Fruit fly (Drosophila melanogaster) whole organism, embryonic: ENCODE data around the gene Lst8.

Source experiments
- BEAF-32 ChIP-seq: fragments of 200-800 bp; sonication (Bioruptor generic); optimal IDR thresholded peaks from 3 replicates; lab custom pipeline; 2017; ENCODE audit warnings: missing biosample characterization, missing genetic modification characterization, mild to moderate bottlenecking, moderate library complexity, missing genetic modification reagents
- CG10543 ChIP-seq: fragments of 200-800 bp; sonication (Bioruptor generic); optimal IDR thresholded peaks from 3 replicates; lab custom pipeline; 2017; ENCODE audit warnings: missing biosample characterization, mild to moderate bottlenecking, missing genetic modification characterization, moderate library complexity
- CG11247 ChIP-seq: fragments of 200-800 bp; sonication (Bioruptor generic); IDR thresholded peaks from 2 replicates; pipeline ENCODE4 v1.3.6; 2022; ENCODE audit warnings: missing biosample characterization, missing genetic modification characterization
- CG13624 ChIP-seq: fragments of 200-800 bp; sonication (Bioruptor generic); optimal IDR thresholded peaks from 2 replicates; lab custom pipeline; 2016; ENCODE audit warnings: missing biosample characterization, missing genetic modification characterization
- CG14667 ChIP-seq: fragments of 200-800 bp; sonication (Bioruptor generic); IDR thresholded peaks from 2 replicates; pipeline ENCODE4 v1.3.6; 2022; ENCODE audit warnings: missing biosample characterization, missing genetic modification characterization
- CG17186 ChIP-seq: fragments of 200-800 bp; sonication (Bioruptor generic); optimal IDR thresholded peaks from 3 replicates; lab custom pipeline; 2017; ENCODE audit warnings: missing biosample characterization, missing genetic modification reagents, missing genetic modification characterization
- CG17361 ChIP-seq: fragments of 200-800 bp; sonication (Bioruptor generic); IDR thresholded peaks from 3 replicates; pipeline ENCODE4 v1.3.6; 2022; ENCODE audit warnings: missing biosample characterization, missing genetic modification characterization
- CG18262 ChIP-seq: fragments of 200-800 bp; optimal IDR thresholded peaks from 3 replicates; lab custom pipeline; 2019; ENCODE audit warnings: missing biosample characterization, mild to moderate bottlenecking, missing genetic modification characterization, moderate library complexity
- CG18476 ChIP-seq: fragments of 200-800 bp; sonication (Bioruptor generic); optimal IDR thresholded peaks from 2 replicates; lab custom pipeline; 2016; ENCODE audit warnings: missing biosample characterization, mild to moderate bottlenecking, missing genetic modification characterization
- CG18619 ChIP-seq: fragments of 200-800 bp; sonication (Bioruptor generic); optimal IDR thresholded peaks from 3 replicates; lab custom pipeline; 2017; ENCODE audit warnings: missing biosample characterization, mild to moderate bottlenecking, missing genetic modification characterization
- CG2116 ChIP-seq: fragments of 200-800 bp; sonication (Bioruptor generic); optimal IDR thresholded peaks from 3 replicates; lab custom pipeline; 2018; ENCODE audit warnings: missing biosample characterization, mild to moderate bottlenecking, missing genetic modification characterization
- CG32532 ChIP-seq: fragments of 200-800 bp; sonication (Bioruptor generic); IDR thresholded peaks from 2 replicates; pipeline ENCODE4 v1.3.6; 2022; ENCODE audit warnings: missing biosample characterization, missing genetic modification characterization
- CG7839 ChIP-seq: fragments of 200-800 bp; sonication (Bioruptor generic); optimal IDR thresholded peaks from 3 replicates; lab custom pipeline; 2018; ENCODE audit warnings: missing biosample characterization, mild to moderate bottlenecking, missing genetic modification characterization, moderate library complexity
- CG8290 ChIP-seq, 3 experiments: fragments of 200-800 bp; sonication (Bioruptor generic); optimal IDR thresholded peaks; 2 replicates each; lab custom pipeline; 2016 to 2019; ENCODE audit warnings: missing biosample characterization in 3 of 3, missing genetic modification characterization in 3 of 3, mild to moderate bottlenecking in 2 of 3, moderate library complexity in 1 of 3
- CG8388 ChIP-seq: fragments of 200-800 bp; sonication (Bioruptor generic); optimal IDR thresholded peaks from 2 replicates; lab custom pipeline; 2019; ENCODE audit warnings: missing biosample characterization, mild to moderate bottlenecking, missing genetic modification characterization, moderate library complexity
- CG8924 ChIP-seq: fragments of 200-800 bp; optimal IDR thresholded peaks from 3 replicates; lab custom pipeline; 2019; ENCODE audit warnings: missing biosample characterization, mild to moderate bottlenecking, missing genetic modification characterization, moderate library complexity
- CG9797 ChIP-seq: fragments of 200-800 bp; sonication (Bioruptor generic); optimal IDR thresholded peaks from 3 replicates; lab custom pipeline; 2018; ENCODE audit warnings: missing biosample characterization, mild to moderate bottlenecking, missing genetic modification characterization
- Dip2 ChIP-seq: fragments of 200-800 bp; sonication (Bioruptor generic); IDR thresholded peaks from 2 replicates; pipeline ENCODE4 v1.3.6; 2022; ENCODE audit warnings: missing biosample characterization, missing genetic modification characterization
- HLH4C ChIP-seq: fragments of 200-800 bp; sonication (Bioruptor generic); IDR thresholded peaks from 3 replicates; pipeline ENCODE4 v1.3.6; 2022; ENCODE audit warnings: missing biosample characterization, missing genetic modification characterization; ENCODE audit not compliant: partially characterized antibody
- Hand ChIP-seq: fragments of 200-800 bp; sonication (Bioruptor generic); optimal IDR thresholded peaks from 2 replicates; lab custom pipeline; 2017; ENCODE audit warnings: mild to moderate bottlenecking, missing biosample characterization, missing genetic modification reagents, missing genetic modification characterization
- HmgZ ChIP-seq: fragments of 200-800 bp; sonication (Bioruptor generic); optimal IDR thresholded peaks from 2 replicates; lab custom pipeline; 2018; ENCODE audit warnings: missing biosample characterization, mild to moderate bottlenecking, missing genetic modification characterization
- Jarid2 ChIP-seq: fragments of 200-800 bp; sonication (Bioruptor generic); optimal IDR thresholded peaks from 3 replicates; lab custom pipeline; 2017; ENCODE audit warnings: mild to moderate bottlenecking, missing biosample characterization, missing genetic modification reagents, missing genetic modification characterization
- Med ChIP-seq: fragments of 200-800 bp; sonication (Bioruptor generic); peaks from one replicate; lab custom pipeline; 2016; ENCODE audit warnings: missing biosample characterization, missing genetic modification characterization, mild to moderate bottlenecking, inconsistent platforms, moderate library complexity
- Opbp ChIP-seq: fragments of 200-800 bp; sonication (Bioruptor generic); IDR thresholded peaks from 3 replicates; pipeline ENCODE4 v1.3.6; 2022; ENCODE audit warnings: missing biosample characterization, missing genetic modification characterization; ENCODE audit not compliant: partially characterized antibody
- Ptx1 ChIP-seq: fragments of 200-800 bp; sonication (Bioruptor generic); IDR thresholded peaks from 2 replicates; pipeline ENCODE4 v1.3.6; 2022; ENCODE audit warnings: missing biosample characterization, missing genetic modification characterization
- Side ChIP-seq: fragments of 200-800 bp; sonication (Bioruptor generic); optimal IDR thresholded peaks from 2 replicates; lab custom pipeline; 2016; ENCODE audit warnings: missing biosample characterization, missing genetic modification characterization
- chm ChIP-seq: fragments of 200-800 bp; sonication (Bioruptor generic); IDR thresholded peaks from 2 replicates; pipeline ENCODE4 v1.3.6; 2022; ENCODE audit warnings: missing biosample characterization, missing genetic modification characterization
- dimm ChIP-seq: fragments of 200-800 bp; sonication (Bioruptor generic); IDR thresholded peaks from 2 replicates; pipeline ENCODE4 v1.3.6; 2022; ENCODE audit warnings: missing biosample characterization, missing genetic modification characterization
- emc ChIP-seq: fragments of 200-800 bp; sonication (Bioruptor generic); optimal IDR thresholded peaks from 2 replicates; lab custom pipeline; 2016; ENCODE audit warnings: missing biosample characterization, missing genetic modification characterization
- fru ChIP-seq: fragments of >200 bp; optimal IDR thresholded peaks from 2 replicates; lab custom pipeline; 2017
- jumu ChIP-seq: fragments of 200-800 bp; sonication (Bioruptor generic); optimal IDR thresholded peaks from 3 replicates; lab custom pipeline; 2016; ENCODE audit warnings: missing biosample characterization, missing genetic modification characterization
- knrl ChIP-seq: fragments of 200-800 bp; sonication (Bioruptor generic); IDR thresholded peaks from 3 replicates; pipeline ENCODE4 v1.3.6; 2022; ENCODE audit warnings: missing biosample characterization, missing genetic modification characterization; ENCODE audit not compliant: partially characterized antibody
- nerfin-1 ChIP-seq: fragments of 200-800 bp; sonication (Bioruptor generic); optimal IDR thresholded peaks from 3 replicates; lab custom pipeline; 2019; ENCODE audit warnings: missing biosample characterization, mild to moderate bottlenecking, missing genetic modification characterization, moderate library complexity
- odd ChIP-seq: fragments of 200-800 bp; sonication (Bioruptor generic); optimal IDR thresholded peaks from 2 replicates; lab custom pipeline; 2017; ENCODE audit warnings: missing biosample characterization, mild to moderate bottlenecking, missing genetic modification characterization
- pros ChIP-seq: fragments of 200-800 bp; sonication (Bioruptor generic); optimal IDR thresholded peaks from 3 replicates; lab custom pipeline; 2019; ENCODE audit warnings: missing biosample characterization, mild to moderate bottlenecking, missing genetic modification characterization, moderate library complexity
- sc ChIP-seq, 3 experiments: fragments of >200 bp in 2 of 3; fragments of 200-800 bp in 1 of 3; sonication (Bioruptor generic) in 1 of 3; optimal IDR thresholded peaks; 2 replicates in 2 of 3; 3 replicates in 1 of 3; lab custom pipeline; 2017; ENCODE audit warnings: mild to moderate bottlenecking in 1 of 3, missing biosample characterization in 1 of 3, missing genetic modification characterization in 1 of 3, missing genetic modification reagents in 1 of 3
- schlank ChIP-seq: fragments of 200-800 bp; sonication (Bioruptor generic); optimal IDR thresholded peaks from 2 replicates; lab custom pipeline; 2018; ENCODE audit warnings: missing biosample characterization, mild to moderate bottlenecking, missing genetic modification characterization
- sens ChIP-seq: fragments of 200-800 bp; sonication (Bioruptor generic); peaks from one replicate; lab custom pipeline; 2016; ENCODE audit warnings: missing biosample characterization, missing genetic modification characterization
- sna ChIP-seq: fragments of 200-800 bp; sonication (Bioruptor generic); IDR thresholded peaks from 2 replicates; pipeline ENCODE4 v1.3.6; 2022; ENCODE audit warnings: missing biosample characterization, missing genetic modification characterization; ENCODE audit not compliant: partially characterized antibody
- stc ChIP-seq: fragments of 200-800 bp; sonication (Bioruptor generic); IDR thresholded peaks from 2 replicates; pipeline ENCODE4 v1.3.6; 2022; ENCODE audit warnings: missing biosample characterization, missing genetic modification characterization
- ttk ChIP-seq: fragments of 200-800 bp; sonication (Bioruptor generic); IDR thresholded peaks from 2 replicates; pipeline ENCODE4 v2.1.2; 2022; ENCODE audit warnings: missing biosample characterization, missing genetic modification characterization
- vfl ChIP-seq: fragments of 200-800 bp; sonication (Bioruptor generic); optimal IDR thresholded peaks from 2 replicates; lab custom pipeline; 2016; ENCODE audit warnings: missing biosample characterization, missing genetic modification characterization

The Lst8 gene

DNA sequence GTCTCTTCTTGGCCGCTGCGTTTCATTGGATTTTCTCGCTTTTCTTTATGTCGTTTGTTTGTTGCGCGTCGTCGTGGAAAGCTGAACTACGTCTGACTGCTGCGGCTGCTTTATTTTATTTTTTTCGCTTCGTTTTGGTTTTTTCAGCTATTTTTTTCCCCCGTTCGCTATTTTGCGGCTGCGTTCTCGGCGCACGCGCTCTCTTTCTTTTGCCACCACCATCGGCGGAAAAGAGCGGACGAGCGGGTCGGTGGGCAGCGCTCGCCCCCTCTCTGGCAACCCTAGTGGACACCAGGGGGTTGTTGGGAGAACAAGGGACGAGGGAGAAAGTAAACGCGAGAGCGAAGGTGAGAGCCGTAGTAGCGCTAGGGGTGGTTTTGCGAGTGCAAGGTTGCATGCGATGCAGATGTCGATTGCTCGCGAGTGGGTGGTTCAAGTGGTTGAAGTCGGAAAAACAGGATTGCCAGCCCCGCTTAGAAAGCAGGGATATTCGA, 33.2 kb upstream of the Lst8 start (continued):
- peak; percentile 70 for TF ChIP-seq Med (GFP tag; lab: Kevin White, UChicago)
- TF ChIP-seq CG14667 (GFP tag; lab: Robert Waterston, UW): no peak
- TF ChIP-seq CG18476: no peak
- no peak for TF ChIP-seq CG17361 (GFP tag; lab: Robert Waterston, UW)
- TF ChIP-seq nerfin-1: no peak
- no peak for TF ChIP-seq stc
- TF ChIP-seq dimm: no peak
- TF ChIP-seq CG8924 (tag; lab: Kevin White, UChicago): no peak
- peak; percentile 11 for TF ChIP-seq CG7839
- no peak for TF ChIP-seq CG11247 (GFP tag; lab: Robert Waterston, UW)
- peak; percentile 29 for TF ChIP-seq Hand (GFP tag; lab: Kevin White, UChicago)
- no peak for TF ChIP-seq vfl (GFP tag; lab: Kevin White, UChicago)
- TF ChIP-seq chm (GFP tag; lab: Robert Waterston, UW): no peak; the same call in 1 of the 2 replicates
- peak; percentile 52; the same call in 1 of the 2 replicates for TF ChIP-seq ttk (GFP tag; lab: Robert Waterston, UW)
- no peak for TF ChIP-seq Side
- peak; percentile 2 for TF ChIP-seq CG10543 (GFP tag; lab: Kevin White, UChicago)
- TF ChIP-seq CG2116: peak; percentile 92
- no peak for TF ChIP-seq schlank (tag; lab: Kevin White, UChicago)
- TF ChIP-seq BEAF-32 (GFP tag; lab: Kevin White, UChicago): no peak
- TF ChIP-seq Jarid2 (GFP tag; lab: Kevin White, UChicago): no peak
- no peak for TF ChIP-seq Dip2 (GFP tag; lab: Robert Waterston, UW)
- TF ChIP-seq HLH4C (GFP tag; lab: Robert Waterston, UW): no peak
- no peak for TF ChIP-seq sens (GFP tag; lab: Kevin White, UChicago)
- no peak for TF ChIP-seq CG9797 (GFP tag; lab: Kevin White, UChicago)
- no peak for TF ChIP-seq fru (lab: Kevin White, UChicago)
- TF ChIP-seq CG8290 (GFP tag; optimal IDR thresholded peaks at IDR 0.05; lab: Kevin White, UChicago): no peak
- peak in 1 of 2 experiments; percentile 42 for TF ChIP-seq CG8290 (tag; optimal IDR thresholded peaks at IDR 0.05; lab: Kevin White, UChicago)
- no peak for TF ChIP-seq Ptx1 (GFP tag; lab: Robert Waterston, UW)
- peak; percentile 10 for TF ChIP-seq pros (GFP tag; lab: Kevin White, UChicago)
- TF ChIP-seq knrl (GFP tag; lab: Robert Waterston, UW): no peak
- TF ChIP-seq CG8388 (GFP tag; lab: Kevin White, UChicago): no peak
- TF ChIP-seq sna: 0 out of 2 replicates have a peak, but pooled peaks have one; percentile 38
- no peak for TF ChIP-seq CG32532
- TF ChIP-seq CG18619 (GFP tag; lab: Kevin White, UChicago): no peak
- no peak for TF ChIP-seq emc (GFP tag; lab: Kevin White, UChicago)
- TF ChIP-seq CG17186: no peak
- no peak for TF ChIP-seq sc (optimal IDR thresholded peaks at IDR 0.05; lab: Kevin White, UChicago)
- TF ChIP-seq sc (GFP tag; optimal IDR thresholded peaks at IDR 0.05; lab: Kevin White, UChicago): no peak
- no peak for TF ChIP-seq odd
- TF ChIP-seq Opbp (GFP tag; lab: Robert Waterston, UW): peak; percentile 57; the same call in 1 of the 3 replicates
- no peak for TF ChIP-seq CG18262 (tag; lab: Kevin White, UChicago)
- TF ChIP-seq jumu (GFP tag; lab: Kevin White, UChicago): no peak
- peak; percentile 22 for TF ChIP-seq CG13624 (GFP tag; lab: Kevin White, UChicago)
- no peak for TF ChIP-seq HmgZ (tag; lab: Kevin White, UChicago)
